Fruit fly (Drosophila melanogaster) whole organism, embryonic: ENCODE data around the gene iav.

Experiments used
- Atf6 ChIP-seq: fragments of 200-800 bp; sonication (Bioruptor generic); IDR thresholded peaks from 2 replicates; pipeline ENCODE4 v1.3.6; 2022; ENCODE audit warnings: missing biosample characterization, missing genetic modification characterization
- CG11085 ChIP-seq: fragments of 200-800 bp; sonication (Bioruptor generic); IDR thresholded peaks from 2 replicates; pipeline ENCODE4 v1.3.6; 2022; ENCODE audit warnings: missing biosample characterization, missing genetic modification characterization
- CG11247 ChIP-seq: fragments of 200-800 bp; sonication (Bioruptor generic); IDR thresholded peaks from 2 replicates; pipeline ENCODE4 v1.3.6; 2022; ENCODE audit warnings: missing biosample characterization, missing genetic modification characterization
- CG14014 ChIP-seq: fragments of 200-800 bp; sonication (Bioruptor generic); IDR thresholded peaks from 2 replicates; pipeline ENCODE4 v1.3.6; 2022; ENCODE audit warnings: missing biosample characterization, missing genetic modification characterization
- CG15011 ChIP-seq: fragments of 200-800 bp; sonication (Bioruptor generic); optimal IDR thresholded peaks from 3 replicates; lab custom pipeline; 2018; ENCODE audit warnings: missing biosample characterization, mild to moderate bottlenecking, missing genetic modification characterization
- CG15269 ChIP-seq: fragments of 200-800 bp; sonication (Bioruptor generic); optimal IDR thresholded peaks from 2 replicates; lab custom pipeline; 2018; ENCODE audit warnings: missing biosample characterization, mild to moderate bottlenecking, missing genetic modification characterization, moderate library complexity
- CG1603 ChIP-seq: fragments of 200-800 bp; sonication (Bioruptor generic); optimal IDR thresholded peaks from 2 replicates; lab custom pipeline; 2019; ENCODE audit warnings: missing biosample characterization, mild to moderate bottlenecking, missing genetic modification characterization, moderate library complexity
- CG17829 ChIP-seq: fragments of 200-800 bp; optimal IDR thresholded peaks from 2 replicates; lab custom pipeline; 2019; ENCODE audit warnings: missing biosample characterization, mild to moderate bottlenecking, missing genetic modification characterization, moderate library complexity
- CG18599 ChIP-seq: fragments of 200-800 bp; sonication (Bioruptor generic); optimal IDR thresholded peaks from 3 replicates; lab custom pipeline; 2017; ENCODE audit warnings: missing biosample characterization, missing genetic modification characterization, mild to moderate bottlenecking, moderate library complexity, missing genetic modification reagents
- CG2875 ChIP-seq: fragments of 200-800 bp; sonication (Bioruptor generic); optimal IDR thresholded peaks from 2 replicates; lab custom pipeline; 2017; ENCODE audit warnings: missing biosample characterization, mild to moderate bottlenecking, missing genetic modification characterization, missing genetic modification reagents
- CG30403 ChIP-seq: fragments of 200-800 bp; sonication (Bioruptor generic); optimal IDR thresholded peaks from 3 replicates; lab custom pipeline; 2016; ENCODE audit warnings: missing biosample characterization, missing genetic modification characterization
- CG34422 ChIP-seq: fragments of 200-800 bp; sonication (Bioruptor generic); IDR thresholded peaks from 3 replicates; pipeline ENCODE4 v1.3.6; 2022; ENCODE audit warnings: missing biosample characterization, missing genetic modification characterization
- CG6272 ChIP-seq: fragments of 200-800 bp; sonication (Bioruptor generic); IDR thresholded peaks from 2 replicates; pipeline ENCODE4 v1.3.6; 2022; ENCODE audit warnings: missing biosample characterization, missing genetic modification characterization
- CG7745 ChIP-seq: fragments of 200-800 bp; sonication (Bioruptor generic); optimal IDR thresholded peaks from 2 replicates; lab custom pipeline; 2018; ENCODE audit warnings: missing biosample characterization, mild to moderate bottlenecking, missing genetic modification characterization, moderate library complexity
- CG8089 ChIP-seq: fragments of 200-800 bp; sonication (Bioruptor generic); optimal IDR thresholded peaks from 3 replicates; lab custom pipeline; 2016; ENCODE audit warnings: missing biosample characterization, missing genetic modification characterization
- CG8281 ChIP-seq: fragments of 200-800 bp; sonication (Bioruptor generic); optimal IDR thresholded peaks from 2 replicates; lab custom pipeline; 2018; ENCODE audit warnings: missing biosample characterization, mild to moderate bottlenecking, missing genetic modification characterization, moderate library complexity
- CoRest ChIP-seq: fragments of 200-800 bp; sonication (Bioruptor generic); optimal IDR thresholded peaks from 3 replicates; lab custom pipeline; 2018; ENCODE audit warnings: missing biosample characterization, mild to moderate bottlenecking, missing genetic modification characterization, moderate library complexity
- ERR ChIP-seq: fragments of 200-800 bp; sonication (Bioruptor generic); optimal IDR thresholded peaks from 2 replicates; lab custom pipeline; 2016; ENCODE audit warnings: missing biosample characterization, missing genetic modification characterization
- GATAe ChIP-seq: fragments of 200-800 bp; sonication (Bioruptor generic); conservative IDR thresholded peaks from 2 replicates; pipeline ENCODE4 v1.3.6; 2022; ENCODE audit warnings: missing biosample characterization, missing genetic modification characterization
- HLH54F ChIP-seq: fragments of 200-800 bp; sonication (Bioruptor generic); optimal IDR thresholded peaks from 3 replicates; lab custom pipeline; 2016; ENCODE audit warnings: missing biosample characterization, missing genetic modification characterization
- Hand ChIP-seq: fragments of 200-800 bp; sonication (Bioruptor generic); optimal IDR thresholded peaks from 2 replicates; lab custom pipeline; 2017; ENCODE audit warnings: mild to moderate bottlenecking, missing biosample characterization, missing genetic modification reagents, missing genetic modification characterization
- Hmr ChIP-seq: fragments of 200-800 bp; sonication (Bioruptor generic); optimal IDR thresholded peaks from 3 replicates; lab custom pipeline; 2017; ENCODE audit warnings: mild to moderate bottlenecking, missing biosample characterization, missing genetic modification reagents, missing genetic modification characterization
- MESR4 ChIP-seq: fragments of 200-800 bp; sonication (Bioruptor generic); optimal IDR thresholded peaks from 2 replicates; lab custom pipeline; 2018; ENCODE audit warnings: missing biosample characterization, mild to moderate bottlenecking, missing genetic modification characterization, moderate library complexity
- NfI ChIP-seq: fragments of 200-800 bp; sonication (Bioruptor generic); optimal IDR thresholded peaks from 3 replicates; lab custom pipeline; 2018; ENCODE audit warnings: missing biosample characterization, mild to moderate bottlenecking, missing genetic modification characterization, moderate library complexity
- Oaz ChIP-seq: fragments of 200-800 bp; sonication (Bioruptor generic); IDR thresholded peaks from 2 replicates; pipeline ENCODE4 v1.3.6; 2022; ENCODE audit warnings: missing biosample characterization, missing genetic modification characterization
- Side ChIP-seq: fragments of 200-800 bp; sonication (Bioruptor generic); optimal IDR thresholded peaks from 2 replicates; lab custom pipeline; 2016; ENCODE audit warnings: missing biosample characterization, missing genetic modification characterization
- Sox100B ChIP-seq: fragments of 200-800 bp; sonication (Bioruptor generic); optimal IDR thresholded peaks from 3 replicates; lab custom pipeline; 2018; ENCODE audit warnings: missing biosample characterization, mild to moderate bottlenecking, missing genetic modification characterization
- ase ChIP-seq: fragments of 200-800 bp; sonication (Bioruptor generic); IDR thresholded peaks from 3 replicates; pipeline ENCODE4 v1.3.6; 2022; ENCODE audit warnings: missing biosample characterization, missing genetic modification characterization
- ato ChIP-seq: fragments of 200-800 bp; sonication (Bioruptor generic); IDR thresholded peaks from 2 replicates; pipeline ENCODE4 v1.3.6; 2022; ENCODE audit warnings: missing biosample characterization, missing genetic modification characterization; ENCODE audit not compliant: partially characterized antibody
- bab2 ChIP-seq: fragments of 200-800 bp; sonication (Bioruptor generic); optimal IDR thresholded peaks from 2 replicates; lab custom pipeline; 2016; ENCODE audit warnings: missing biosample characterization, missing genetic modification characterization
- bigmax ChIP-seq: fragments of 200-800 bp; sonication (Bioruptor generic); optimal IDR thresholded peaks from 2 replicates; lab custom pipeline; 2018; ENCODE audit warnings: missing biosample characterization, mild to moderate bottlenecking, missing genetic modification characterization
- cad ChIP-seq: fragments of >200 bp; optimal IDR thresholded peaks from 2 replicates; lab custom pipeline; 2017; ENCODE audit warnings: missing biosample characterization, missing genetic modification characterization
- cato ChIP-seq: fragments of 200-800 bp; sonication (Bioruptor generic); optimal IDR thresholded peaks from 2 replicates; lab custom pipeline; 2016; ENCODE audit warnings: missing biosample characterization, missing genetic modification characterization, borderline replicate concordance
- crp ChIP-seq, 2 experiments: fragments of 200-800 bp; sonication (Bioruptor generic); optimal IDR thresholded peaks; 2 replicates in 1 of 2; 3 replicates in 1 of 2; lab custom pipeline; 2017; ENCODE audit warnings: missing biosample characterization in 2 of 2, missing genetic modification characterization in 2 of 2, mild to moderate bottlenecking in 1 of 2, moderate library complexity in 1 of 2
- disco-r ChIP-seq: fragments of 200-800 bp; sonication (Bioruptor generic); optimal IDR thresholded peaks from 2 replicates; lab custom pipeline; 2016; ENCODE audit warnings: missing biosample characterization, missing genetic modification characterization
- insv ChIP-seq, 2 experiments: fragments of 200-800 bp; sonication (Bioruptor generic); optimal IDR thresholded peaks; 3 replicates each; lab custom pipeline; 2016 to 2018; ENCODE audit warnings: missing biosample characterization in 2 of 2, missing genetic modification characterization in 2 of 2
- nau ChIP-seq: fragments of 200-800 bp; sonication (Bioruptor generic); optimal IDR thresholded peaks from 3 replicates; lab custom pipeline; 2017; ENCODE audit warnings: missing biosample characterization, mild to moderate bottlenecking, missing genetic modification characterization, missing genetic modification reagents
- ranshi ChIP-seq: fragments of 200-800 bp; sonication (Bioruptor generic); IDR thresholded peaks from 2 replicates; pipeline ENCODE4 v1.3.6; 2022; ENCODE audit warnings: missing biosample characterization, missing genetic modification characterization
- sd ChIP-seq: fragments of 200-800 bp; sonication (Bioruptor generic); optimal IDR thresholded peaks from 3 replicates; lab custom pipeline; 2018; ENCODE audit warnings: missing biosample characterization, mild to moderate bottlenecking, missing genetic modification characterization, moderate library complexity
- sens-2 ChIP-seq: fragments of 200-800 bp; sonication (Bioruptor generic); IDR thresholded peaks from 2 replicates; pipeline ENCODE4 v1.3.6; 2022; ENCODE audit warnings: missing biosample characterization, missing genetic modification characterization
- slp2 ChIP-seq: fragments of 200-800 bp; sonication (Bioruptor generic); optimal IDR thresholded peaks from 2 replicates; lab custom pipeline; 2016; ENCODE audit warnings: missing biosample characterization, missing genetic modification characterization
- so ChIP-seq: fragments of 200-800 bp; sonication (Bioruptor generic); IDR thresholded peaks from 3 replicates; pipeline ENCODE4 v1.3.6; 2022; ENCODE audit warnings: missing biosample characterization, missing genetic modification characterization
- sob ChIP-seq: fragments of 200-800 bp; sonication (Bioruptor generic); IDR thresholded peaks from 2 replicates; pipeline ENCODE4 v1.3.6; 2022; ENCODE audit warnings: missing biosample characterization, missing genetic modification characterization
- sr ChIP-seq: fragments of 200-800 bp; sonication (Bioruptor generic); IDR thresholded peaks from 3 replicates; pipeline ENCODE4 v1.3.6; 2022; ENCODE audit warnings: missing biosample characterization, missing genetic modification characterization
- tgo ChIP-seq: fragments of 200-800 bp; sonication (Bioruptor generic); IDR thresholded peaks from 3 replicates; pipeline ENCODE4 v1.3.6; 2022; ENCODE audit warnings: missing biosample characterization, missing genetic modification characterization
- tio ChIP-seq: fragments of 200-800 bp; sonication (Bioruptor generic); optimal IDR thresholded peaks from 2 replicates; lab custom pipeline; 2017; ENCODE audit warnings: missing biosample characterization, missing genetic modification characterization, inconsistent platforms
- tna ChIP-seq: fragments of 200-800 bp; sonication (Bioruptor generic); IDR thresholded peaks from 2 replicates; pipeline ENCODE4 v1.3.6; 2022; ENCODE audit warnings: missing biosample characterization, missing genetic modification characterization; ENCODE audit not compliant: partially characterized antibody
- usp ChIP-seq: fragments of >200 bp; optimal IDR thresholded peaks from 2 replicates; lab custom pipeline; 2017; ENCODE audit warnings: missing biosample characterization, missing genetic modification characterization
- yki ChIP-seq: fragments of >200 bp; optimal IDR thresholded peaks from 3 replicates; lab custom pipeline; 2018
- zf30C ChIP-seq: fragments of 200-800 bp; sonication (Bioruptor generic); optimal IDR thresholded peaks from 3 replicates; lab custom pipeline; 2018; ENCODE audit warnings: missing biosample characterization, mild to moderate bottlenecking, missing genetic modification characterization

iav gene

dm6 chrX:6859756-6860412, 46.1 kb downstream of the iav start (continued):
- TF ChIP-seq Hmr (GFP tag; lab: Kevin White, UChicago), result peak; percentile 41
- peak; percentile 61 for TF ChIP-seq ERR (GFP tag; lab: Kevin White, UChicago)
- peak; percentile 64 for TF ChIP-seq CoRest (tag; lab: Kevin White, UChicago)
- TF ChIP-seq usp, result no peak
- no peak for TF ChIP-seq MESR4 (GFP tag; lab: Kevin White, UChicago)
- TF ChIP-seq CG8089, result peak; percentile 64
- no peak for TF ChIP-seq bigmax (GFP tag; lab: Kevin White, UChicago)
- peak; percentile 84 for TF ChIP-seq CG15011 (GFP tag; lab: Kevin White, UChicago)
- peak; percentile 71 for TF ChIP-seq tgo (GFP tag; lab: Robert Waterston, UW)
- peak; percentile 71 for TF ChIP-seq nau (GFP tag; lab: Kevin White, UChicago)
- TF ChIP-seq CG17829 (tag; lab: Kevin White, UChicago), result peak; percentile 76
- peak; percentile 58 for TF ChIP-seq Oaz (GFP tag; lab: Robert Waterston, UW)
- no peak for TF ChIP-seq zf30C (GFP tag; lab: Kevin White, UChicago)
- no peak for TF ChIP-seq tio (GFP tag; lab: Kevin White, UChicago)
- no peak for TF ChIP-seq CG1603
- TF ChIP-seq CG8281 (tag; lab: Kevin White, UChicago), result peak; percentile 66
- no peak for TF ChIP-seq NfI (GFP tag; lab: Kevin White, UChicago)
- TF ChIP-seq ato, result no peak
- TF ChIP-seq sd (tag; lab: Kevin White, UChicago), result peak; percentile 27
- TF ChIP-seq yki (lab: Kevin White, UChicago), result no peak
- TF ChIP-seq CG14014, result peak; percentile 60; the same call in 1 of the 2 replicates
- TF ChIP-seq CG6272 (GFP tag; lab: Robert Waterston, UW), result peak; percentile 61
- peak; percentile 28 for TF ChIP-seq HLH54F (GFP tag; lab: Kevin White, UChicago)
- TF ChIP-seq tna (GFP tag; lab: Robert Waterston, UW), result no peak
- peak; percentile 47; the same call in 2 of the 3 replicates for TF ChIP-seq sr
- peak; percentile 67; the same call in 1 of the 2 replicates for TF ChIP-seq CG11085 (GFP tag; lab: Robert Waterston, UW)
- peak; percentile 58 for TF ChIP-seq ase (GFP tag; lab: Robert Waterston, UW)
- no peak for TF ChIP-seq sens-2 (GFP tag; lab: Robert Waterston, UW)
- peak; percentile 56; the same call in 1 of the 2 replicates for TF ChIP-seq ranshi (GFP tag; lab: Robert Waterston, UW)
- peak; percentile 89 for TF ChIP-seq slp2
- TF ChIP-seq Side (GFP tag; lab: Kevin White, UChicago), result peak; percentile 81
- no peak for TF ChIP-seq CG2875 (GFP tag; lab: Kevin White, UChicago)
- no peak for TF ChIP-seq Hand (GFP tag; lab: Kevin White, UChicago)
- 0 out of 3 replicates have a peak, but pooled peaks have one; percentile 30 for TF ChIP-seq so (GFP tag; lab: Robert Waterston, UW)
- no peak for TF ChIP-seq CG7745 (tag; lab: Kevin White, UChicago)
- no peak for TF ChIP-seq disco-r
- TF ChIP-seq Sox100B (GFP tag; lab: Kevin White, UChicago), result peak; percentile 93
- TF ChIP-seq CG11247 (GFP tag; lab: Robert Waterston, UW), result peak; percentile 64
- TF ChIP-seq CG15269 (tag; lab: Kevin White, UChicago), result peak; percentile 59
- peak; percentile 63; the same call in 1 of the 2 replicates for TF ChIP-seq sob (GFP tag; lab: Robert Waterston, UW)
- TF ChIP-seq GATAe, result 0 out of 2 replicates have a peak, but pooled peaks have one; percentile 34
- TF ChIP-seq CG18599 (GFP tag; lab: Kevin White, UChicago), result peak; percentile 82
- TF ChIP-seq CG30403, result peak; percentile 64
- no peak for TF ChIP-seq crp (GFP tag; optimal IDR thresholded peaks at IDR 0.05; lab: Kevin White, UChicago)
- TF ChIP-seq CG34422 (GFP tag; lab: Robert Waterston, UW), result peak; percentile 81
- TF ChIP-seq Atf6, result peak; percentile 10; the same call in 1 of the 2 replicates
- TF ChIP-seq bab2, result no peak
- peak; percentile 62 for TF ChIP-seq cato (GFP tag; lab: Kevin White, UChicago)
- no peak for TF ChIP-seq insv (GFP tag; optimal IDR thresholded peaks at IDR 0.05; lab: Kevin White, UChicago)
- TF ChIP-seq cad (GFP tag; lab: Kevin White, UChicago), result no peak
